Fruit fly (Drosophila melanogaster): ENCODE results near the gene Naglu.
A peak's percentile ranks its signal among the peaks of the same experiment; 100 is the strongest.

Gene Naglu

DNA sequence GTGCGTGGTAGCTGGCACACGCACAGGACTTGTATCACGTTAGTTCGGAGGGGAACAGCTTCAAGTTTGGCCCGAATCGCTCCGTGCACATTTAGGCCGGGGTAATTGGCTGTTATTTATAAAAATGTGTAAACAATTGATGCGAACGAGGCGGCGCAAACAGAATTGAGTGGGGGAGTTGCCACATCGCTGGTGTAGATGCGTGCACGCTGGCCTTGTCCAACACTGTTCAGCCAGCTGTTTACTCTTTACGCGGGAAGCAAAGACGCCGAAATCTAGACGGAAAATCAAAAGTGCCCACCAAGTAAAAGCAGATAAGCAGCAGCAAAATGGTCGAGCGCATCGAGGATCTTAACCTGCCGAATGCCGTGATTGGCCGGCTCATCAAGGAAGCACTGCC is 25.5 kb upstream of the Naglu start, which contains the start of the genes D12 and Chrac-14 (continued):
- TF ChIP-seq CG6791 (GFP tag; IDR thresholded peaks at IDR 0.05; ENCODE audit: partially characterized antibody) (no peak), CG4854 (GFP tag; optimal IDR thresholded peaks at IDR 0.05) (no peak), z (GFP tag; IDR thresholded peaks at IDR 0.05) (no peak), dysf (GFP tag; IDR thresholded peaks at IDR 0.05) (0 out of 3 replicates have a peak, but pooled peaks have one; percentile 15), Dfd (GFP tag; optimal IDR thresholded peaks at IDR 0.05) (no peak), HLH4C (GFP tag; IDR thresholded peaks at IDR 0.05; ENCODE audit: partially characterized antibody) (no peak), Camta (GFP tag; optimal IDR thresholded peaks at IDR 0.05) (no peak), HLHmδ (GFP tag; optimal IDR thresholded peaks at IDR 0.05) (no peak), Tbp (GFP tag; optimal IDR thresholded peaks at IDR 0.05) (no peak), CG17612 (GFP tag; IDR thresholded peaks at IDR 0.05) (no peak), CG34376 (GFP tag; optimal IDR thresholded peaks at IDR 0.05) (no peak), CG6272 (GFP tag; IDR thresholded peaks at IDR 0.05) (no peak), chm (GFP tag; IDR thresholded peaks at IDR 0.05) (no peak; the same call in 1 of the 2 replicates), CG3726 (GFP tag; IDR thresholded peaks at IDR 0.05) (no peak), nau (GFP tag; optimal IDR thresholded peaks at IDR 0.05) (no peak), her (GFP tag; optimal IDR thresholded peaks at IDR 0.05) (peak; percentile 2), lbe (GFP tag; optimal IDR thresholded peaks at IDR 0.05) (no peak), CG12391 (tag; optimal IDR thresholded peaks at IDR 0.05) (no peak), Hr3 (GFP tag; optimal IDR thresholded peaks at IDR 0.05) (no peak), CG11247 (GFP tag; IDR thresholded peaks at IDR 0.05) (no peak), Ravus (GFP tag; IDR thresholded peaks at IDR 0.05) (no peak), salm (tag; optimal IDR thresholded peaks at IDR 0.05) (no peak), CG10959 (GFP tag; IDR thresholded peaks at IDR 0.05) (no peak), gro (GFP tag; optimal IDR thresholded peaks at IDR 0.05) (no peak), bsh (GFP tag; optimal IDR thresholded peaks at IDR 0.05) (no peak), Mad (GFP tag; optimal IDR thresholded peaks at IDR 0.05) (no peak), sc (optimal IDR thresholded peaks at IDR 0.05) (no peak), sc (GFP tag; optimal IDR thresholded peaks at IDR 0.05) (no peak), CG9727 (GFP tag; optimal IDR thresholded peaks at IDR 0.05) (no peak), ranshi (GFP tag; IDR thresholded peaks at IDR 0.05) (no peak), CrebB (tag; optimal IDR thresholded peaks at IDR 0.05) (no peak), CG30431 (GFP tag; optimal IDR thresholded peaks at IDR 0.05) (no peak), ttk (GFP tag; IDR thresholded peaks at IDR 0.05) (no peak), Bgb (GFP tag; IDR thresholded peaks at IDR 0.05; ENCODE audit: partially characterized antibody) (peak; percentile 9; the same call in 1 of the 2 replicates), C15 (GFP tag; IDR thresholded peaks at IDR 0.05) (no peak), Opbp (GFP tag; IDR thresholded peaks at IDR 0.05; ENCODE audit: partially characterized antibody) (0 out of 3 replicates have a peak, but pooled peaks have one; percentile 7), ERR (GFP tag; optimal IDR thresholded peaks at IDR 0.05) (no peak), CG10147 (GFP tag; optimal IDR thresholded peaks at IDR 0.05) (no peak), CG7786 (GFP tag; optimal IDR thresholded peaks at IDR 0.05) (peak; percentile 14), Bdp1 (GFP tag; optimal IDR thresholded peaks at IDR 0.05) (peak; percentile 16), Asciz (GFP tag; optimal IDR thresholded peaks at IDR 0.05) (no peak), CoRest (tag; optimal IDR thresholded peaks at IDR 0.05) (no peak), Neu2 (GFP tag; optimal IDR thresholded peaks at IDR 0.05; ENCODE audit: borderline replicate concordance) (no peak), Dad (GFP tag; optimal IDR thresholded peaks at IDR 0.05) (no peak), yki (optimal IDR thresholded peaks at IDR 0.05) (no peak), CG4730 (GFP tag; IDR thresholded peaks at IDR 0.05) (no peak), Mrtf (GFP tag; IDR thresholded peaks at IDR 0.05) (no peak), Antp (GFP tag; optimal IDR thresholded peaks at IDR 0.05) (peak; percentile 56), corto (GFP tag; optimal IDR thresholded peaks at IDR 0.05) (no peak), Lim3 (GFP tag; IDR thresholded peaks at IDR 0.05) (no peak), Usf (GFP tag; optimal IDR thresholded peaks at IDR 0.05) (no peak), CG7357 (GFP tag; IDR thresholded peaks at IDR 0.05) (no peak), CG5180 (GFP tag; optimal IDR thresholded peaks at IDR 0.05) (no peak)

Measured in whole organism, embryonic.